Worm (Caenorhabditis elegans) whole organism, young adult: ENCODE measurements around the gene C16C10.4.

ENCODE experiments used
- B0035.1 ChIP-seq: sonication (generic microtip); optimal IDR thresholded peaks from 2 replicates; lab custom pipeline; 2016; ENCODE audit warnings: missing genetic modification characterization, mild to moderate bottlenecking, missing compliant biosample characterization, missing genotype, missing genetic modification reagents
- B0261.1 ChIP-seq: sonication (generic microtip); optimal IDR thresholded peaks from 2 replicates; lab custom pipeline; 2016; ENCODE audit warnings: mild to moderate bottlenecking, missing genetic modification characterization, moderate library complexity, missing compliant biosample characterization
- B0336.3 ChIP-seq: fragments of 200-800 bp; sonication (Bioruptor generic); IDR thresholded peaks from 2 replicates; pipeline ENCODE4 v1.3.6; 2022; ENCODE audit warnings: missing genetic modification characterization, missing compliant biosample characterization
- C17E4.6 ChIP-seq: fragments of 200-800 bp; sonication (Bioruptor generic); IDR thresholded peaks from 2 replicates; pipeline ENCODE4 v1.3.6; 2022; ENCODE audit warnings: missing genetic modification reagents, missing genetic modification characterization, missing compliant biosample characterization
- F33H1.4 ChIP-seq: fragments of 200-800 bp; sonication (Bioruptor generic); IDR thresholded peaks from 2 replicates; pipeline ENCODE4 v1.3.6; 2022; ENCODE audit warnings: missing genetic modification reagents, missing genetic modification characterization, missing compliant biosample characterization
- F49E8.2 ChIP-seq: sonication (generic microtip); optimal IDR thresholded peaks from 3 replicates; lab custom pipeline; 2017; ENCODE audit warnings: missing genetic modification characterization, mild to moderate bottlenecking, missing compliant biosample characterization, antibody characterized with exemption, moderate library complexity; ENCODE audit not compliant: insufficient read depth
- Y53F4B.3 ChIP-seq: fragments of 200-800 bp; sonication (Bioruptor generic); IDR thresholded peaks from 2 replicates; pipeline ENCODE4 v1.3.6; 2022; ENCODE audit warnings: missing genetic modification reagents, missing genetic modification characterization, missing compliant biosample characterization
- Y95B8A.8 ChIP-seq: fragments of 200-800 bp; sonication (Bioruptor generic); IDR thresholded peaks from 2 replicates; pipeline ENCODE4 v1.3.6; 2022; ENCODE audit warnings: missing genetic modification reagents, missing genetic modification characterization, missing compliant biosample characterization
- akir-1 ChIP-seq: fragments of 200-800 bp; sonication (Bioruptor generic); optimal IDR thresholded peaks from 2 replicates; lab custom pipeline; 2018; ENCODE audit warnings: mild to moderate bottlenecking, missing genetic modification characterization, moderate library complexity, missing compliant biosample characterization
- cebp-1 ChIP-seq, 2 experiments: fragments of 200-800 bp in 1 of 2; sonication (Bioruptor generic) in 1 of 2; sonication (generic microtip) in 1 of 2; IDR thresholded peaks in 1 of 2; optimal IDR thresholded peaks in 1 of 2; 2 replicates each; pipeline versions ENCODE4 v1.3.6 to Lab custom; 2017 to 2022; ENCODE audit warnings: missing compliant biosample characterization in 2 of 2, missing genetic modification characterization in 2 of 2, mild to moderate bottlenecking in 1 of 2, missing genetic modification reagents in 1 of 2, moderate library complexity in 1 of 2
- ceh-40 ChIP-seq: fragments of 200-800 bp; sonication (Bioruptor generic); IDR thresholded peaks from 2 replicates; pipeline ENCODE4 v1.3.6; 2022; ENCODE audit warnings: missing genetic modification characterization, missing compliant biosample characterization
- dpl-1 ChIP-seq: fragments of 150-350 bp; optimal IDR thresholded peaks from 2 replicates; lab custom pipeline; 2014; ENCODE audit warnings: missing biosample characterization, missing genetic modification reagents, missing genetic modification characterization
- ekl-4 ChIP-seq: fragments of 200-800 bp; sonication (Bioruptor generic); IDR thresholded peaks from 2 replicates; pipeline ENCODE4 v1.3.6; 2022; ENCODE audit warnings: missing genetic modification reagents, missing genetic modification characterization, missing compliant biosample characterization
- hlh-26 ChIP-seq: fragments of 200-800 bp; sonication (Bioruptor generic); conservative IDR thresholded peaks from 2 replicates; pipeline ENCODE4 v1.3.6; 2022; ENCODE audit warnings: missing genetic modification reagents, missing genetic modification characterization, missing compliant biosample characterization
- hrde-1 ChIP-seq: sonication (generic microtip); optimal IDR thresholded peaks from 2 replicates; lab custom pipeline; 2016; ENCODE audit warnings: missing genetic modification characterization, mild to moderate bottlenecking, missing compliant biosample characterization, moderate library complexity, missing genotype, missing genetic modification reagents, borderline replicate concordance
- let-607 ChIP-seq, 2 experiments: fragments of 200-800 bp in 1 of 2; sonication (Bioruptor generic) in 1 of 2; sonication (generic microtip) in 1 of 2; optimal IDR thresholded peaks; 2 replicates each; lab custom pipeline; 2016 to 2018; ENCODE audit warnings: mild to moderate bottlenecking in 2 of 2, missing compliant biosample characterization in 2 of 2, missing genetic modification characterization in 2 of 2, moderate library complexity in 2 of 2, missing genotype in 1 of 2
- lin-35 ChIP-seq, 3 experiments: fragments of 150-350 bp in 2 of 3; sonication (generic microtip) in 1 of 3; optimal IDR thresholded peaks; 2 replicates each; lab custom pipeline; 2014 to 2018; ENCODE audit warnings: missing biosample characterization in 3 of 3, missing genetic modification characterization in 3 of 3, missing genetic modification reagents in 3 of 3
- lin-40 ChIP-seq: sonication (generic microtip); optimal IDR thresholded peaks from 2 replicates; lab custom pipeline; 2016; ENCODE audit warnings: missing genetic modification characterization, mild to moderate bottlenecking, missing compliant biosample characterization, missing genotype, missing genetic modification reagents
- lsl-1 ChIP-seq: fragments of 200-800 bp; sonication (Bioruptor generic); optimal IDR thresholded peaks from 2 replicates; lab custom pipeline; 2018; ENCODE audit warnings: mild to moderate bottlenecking, missing genetic modification characterization, moderate library complexity, missing compliant biosample characterization
- lsy-27 ChIP-seq: sonication (generic microtip); optimal IDR thresholded peaks from 2 replicates; lab custom pipeline; 2017; ENCODE audit warnings: missing genetic modification characterization, mild to moderate bottlenecking, missing compliant biosample characterization, antibody characterized with exemption, missing genotype, borderline replicate concordance; ENCODE audit not compliant: insufficient read depth
- madf-10 ChIP-seq: sonication (generic microtip); optimal IDR thresholded peaks from 2 replicates; lab custom pipeline; 2016; ENCODE audit warnings: mild to moderate bottlenecking, missing genetic modification characterization, missing compliant biosample characterization
- madf-3 ChIP-seq: fragments of 200-800 bp; sonication (Bioruptor generic); IDR thresholded peaks from 2 replicates; pipeline ENCODE4 v1.3.6; 2022; ENCODE audit warnings: missing genetic modification reagents, missing genetic modification characterization, missing compliant biosample characterization
- madf-6 ChIP-seq: fragments of 200-800 bp; sonication (Bioruptor generic); IDR thresholded peaks from 2 replicates; pipeline ENCODE4 v1.3.6; 2022; ENCODE audit warnings: missing genetic modification reagents, missing genetic modification characterization, missing compliant biosample characterization
- nfya-1 ChIP-seq: sonication (generic microtip); optimal IDR thresholded peaks from 2 replicates; lab custom pipeline; 2017; ENCODE audit warnings: antibody characterized with exemption, missing compliant biosample characterization, missing genetic modification characterization, borderline replicate concordance; ENCODE audit not compliant: insufficient read depth
- nfyb-1 ChIP-seq: fragments of 200-800 bp; sonication (Bioruptor generic); IDR thresholded peaks from 2 replicates; pipeline ENCODE4 v1.3.6; 2022; ENCODE audit warnings: missing genetic modification reagents, missing genetic modification characterization, missing compliant biosample characterization
- pbrm-1 ChIP-seq: fragments of 200-800 bp; sonication (Bioruptor generic); IDR thresholded peaks from 2 replicates; pipeline ENCODE4 v1.3.6; 2022; ENCODE audit warnings: missing genetic modification reagents, missing genetic modification characterization, missing compliant biosample characterization
- rec-8 ChIP-seq, 2 experiments: sonication (generic microtip); optimal IDR thresholded peaks; 2 replicates each; lab custom pipeline; 2016; ENCODE audit warnings: mild to moderate bottlenecking in 2 of 2, missing genetic modification characterization in 2 of 2, missing genetic modification reagents in 2 of 2, missing genotype in 2 of 2, missing biosample characterization in 1 of 2, missing compliant biosample characterization in 1 of 2, moderate library complexity in 1 of 2
- snpc-1.3 ChIP-seq: sonication (generic microtip); optimal IDR thresholded peaks from 2 replicates; lab custom pipeline; 2017; ENCODE audit warnings: missing genetic modification characterization, mild to moderate bottlenecking, missing compliant biosample characterization, antibody characterized with exemption, moderate library complexity, missing genotype, missing genetic modification reagents; ENCODE audit not compliant: insufficient read depth
- snpc-3.4 ChIP-seq: sonication (generic microtip); optimal IDR thresholded peaks from 2 replicates; lab custom pipeline; 2017; ENCODE audit warnings: missing genetic modification characterization, mild to moderate bottlenecking, missing compliant biosample characterization, antibody characterized with exemption, moderate library complexity, missing genotype, missing genetic modification reagents
- snpc-4 ChIP-seq, 5 experiments: fragments of 150-350 bp in 1 of 5; sonication (generic microtip) in 4 of 5; optimal IDR thresholded peaks; 2 replicates each; lab custom pipeline; 2014 to 2018; ENCODE audit warnings: missing genetic modification characterization in 5 of 5, missing biosample characterization in 3 of 5, antibody characterized with exemption in 2 of 5, mild to moderate bottlenecking in 2 of 5, missing compliant biosample characterization in 2 of 5, missing genotype in 2 of 5, moderate library complexity in 2 of 5, missing genetic modification reagents in 1 of 5
- tbx-9 ChIP-seq: sonication (generic microtip); optimal IDR thresholded peaks from 2 replicates; lab custom pipeline; 2016; ENCODE audit warnings: borderline replicate concordance, missing genetic modification characterization, inconsistent platforms, missing compliant biosample characterization
- tlf-1 ChIP-seq: fragments of 200-800 bp; sonication (Bioruptor generic); optimal IDR thresholded peaks from 2 replicates; lab custom pipeline; 2018; ENCODE audit warnings: mild to moderate bottlenecking, missing genetic modification characterization, missing compliant biosample characterization
- unc-62 ChIP-seq: fragments of 150-350 bp; optimal IDR thresholded peaks from 2 replicates; lab custom pipeline; 2014; ENCODE audit warnings: missing biosample characterization, missing genetic modification reagents, missing genetic modification characterization
- zfh-2 ChIP-seq: fragments of 200-800 bp; sonication (Bioruptor generic); conservative IDR thresholded peaks from 2 replicates; pipeline ENCODE4 v1.3.6; 2022; ENCODE audit warnings: missing genetic modification reagents, missing genetic modification characterization, missing compliant biosample characterization
- ztf-6 ChIP-seq: fragments of 200-800 bp; sonication (Bioruptor generic); IDR thresholded peaks from 2 replicates; pipeline ENCODE4 v1.3.6; 2022; ENCODE audit warnings: missing genetic modification reagents, missing genetic modification characterization, missing compliant biosample characterization

C16C10.4 gene

DNA sequence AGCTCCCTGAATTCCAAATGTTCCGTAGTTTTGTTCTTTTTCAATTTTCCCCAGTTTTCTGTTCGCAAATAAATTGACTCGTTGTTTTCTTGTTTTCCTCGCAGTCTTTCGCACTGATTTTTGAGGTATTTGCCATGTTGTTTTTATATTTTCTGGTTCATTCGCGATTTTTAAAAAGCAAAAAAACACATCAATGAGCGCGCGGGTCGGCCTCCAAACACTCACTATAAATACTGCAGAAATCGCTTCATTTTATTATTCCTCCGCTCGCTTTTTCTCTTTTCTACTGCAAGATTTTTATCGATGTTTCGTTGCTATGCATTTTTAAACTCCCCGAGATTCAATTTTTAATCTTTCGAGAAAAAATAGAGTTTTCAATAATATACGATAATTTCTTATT lies 18.3 kb upstream of the C16C10.4 start:
- TF ChIP-seq tlf-1 (GFP tag; lab: Kevin White, UChicago), result no peak
- 0 out of 2 replicates have a peak, but pooled peaks have one; percentile 33 for TF ChIP-seq madf-3 (GFP tag; lab: Robert Waterston, UW)
- TF ChIP-seq unc-62 (GFP tag; lab: Kevin White, UChicago), result no peak
- no peak for TF ChIP-seq snpc-1.3 (tag; lab: Kevin White, UChicago)
- no peak for TF ChIP-seq Y53F4B.3
- TF ChIP-seq madf-6, result no peak
- no peak for TF ChIP-seq lsy-27 (tag; lab: Kevin White, UChicago)
- no peak for TF ChIP-seq hrde-1 (tag; lab: Kevin White, UChicago)
- TF ChIP-seq madf-10 (tag; lab: Kevin White, UChicago), result no peak
- TF ChIP-seq B0261.1, result no peak
- TF ChIP-seq lin-35 (GFP tag; optimal IDR thresholded peaks at IDR 0.05; lab: Kevin White, UChicago), result peak in 1 of 3 experiments; percentile 41
- no peak for TF ChIP-seq let-607 (tag; optimal IDR thresholded peaks at IDR 0.05; lab: Kevin White, UChicago)
- no peak for TF ChIP-seq C17E4.6 (GFP tag; lab: Robert Waterston, UW)
- no peak for TF ChIP-seq nfyb-1
- TF ChIP-seq Y95B8A.8 (GFP tag; lab: Robert Waterston, UW), result 0 out of 2 replicates have a peak, but pooled peaks have one; percentile 18
- no peak for TF ChIP-seq ekl-4 (GFP tag; lab: Robert Waterston, UW)
- no peak for TF ChIP-seq B0336.3 (GFP tag; lab: Robert Waterston, UW)
- TF ChIP-seq cebp-1 (GFP tag; IDR thresholded peaks at IDR 0.05; lab: Robert Waterston, UW), result no peak
- TF ChIP-seq cebp-1 (tag; optimal IDR thresholded peaks at IDR 0.05; lab: Kevin White, UChicago), result peak; percentile 20
- TF ChIP-seq nfya-1, result no peak
- no peak for TF ChIP-seq F49E8.2 (tag; lab: Kevin White, UChicago)

DNA sequence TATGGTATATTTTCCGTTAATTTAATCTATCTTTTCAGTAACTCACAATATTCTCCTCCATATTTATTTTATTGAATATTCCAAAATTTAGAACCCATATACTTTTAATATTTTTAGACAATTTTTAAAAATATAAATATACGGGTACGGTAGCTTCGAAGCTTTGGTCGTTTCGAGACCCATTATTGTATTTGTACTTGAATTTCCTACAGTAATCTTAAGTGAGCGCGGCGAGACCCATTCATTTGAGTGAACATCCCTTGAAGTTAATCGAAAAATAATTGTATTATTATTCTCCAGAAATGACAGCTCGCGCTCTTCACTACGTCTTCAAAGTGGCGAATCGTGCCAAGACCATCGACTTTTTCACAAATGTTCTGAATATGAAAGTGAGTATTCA lies 17.8 kb upstream of the C16C10.4 start, which contains the start of gene glod-4:
TSS of gene glod-4 (plus strand) at position 301 of the 400 bp plus-strand sequence.
- no peak for TF ChIP-seq snpc-4 (GFP tag; optimal IDR thresholded peaks at IDR 0.05; lab: Kevin White, UChicago)
- TF ChIP-seq snpc-4 (tag; optimal IDR thresholded peaks at IDR 0.05; lab: Kevin White, UChicago), result no peak
- 0 out of 2 replicates have a peak, but pooled peaks have one; percentile 12 for TF ChIP-seq F33H1.4 (GFP tag; lab: Robert Waterston, UW)
- TF ChIP-seq lsl-1, result peak; percentile 16
- TF ChIP-seq ceh-40, result no peak
- no peak for TF ChIP-seq dpl-1 (GFP tag; lab: Kevin White, UChicago)
- TF ChIP-seq, all 124 proteins: peak for 2

DNA sequence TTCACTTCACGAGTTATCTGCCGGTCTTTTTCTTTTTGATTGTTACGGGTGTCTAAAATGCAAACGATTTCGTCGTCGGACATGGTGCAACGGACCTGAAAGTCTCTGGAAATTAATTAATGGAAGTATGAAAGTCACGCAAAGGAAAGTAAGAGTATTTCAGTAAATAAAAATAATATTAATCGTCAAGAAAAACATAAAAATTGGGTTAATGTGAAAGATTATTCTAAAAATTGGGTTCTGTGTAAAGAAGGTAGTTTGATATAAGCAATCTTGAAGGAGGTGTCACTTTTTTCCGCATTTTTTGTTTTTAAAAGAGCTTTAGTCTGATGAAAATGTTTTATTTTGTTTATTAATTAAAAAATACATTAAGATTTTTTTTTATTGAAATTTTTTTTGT lies 13.8 kb upstream of the C16C10.4 start, which contains the start of gene C16C10.9:
TSS of gene C16C10.9 (minus strand) at position 101 of the 400 bp plus-strand sequence.
- TF ChIP-seq lin-40 (tag; lab: Kevin White, UChicago), result no peak
- no peak for TF ChIP-seq hlh-26 (GFP tag; lab: Robert Waterston, UW)
- no peak for TF ChIP-seq pbrm-1 (GFP tag; lab: Robert Waterston, UW)
- no peak for TF ChIP-seq Y95B8A.8 (GFP tag; lab: Robert Waterston, UW)
- TF ChIP-seq akir-1 (GFP tag; lab: Kevin White, UChicago), result no peak
- TF ChIP-seq lsl-1, result no peak
- TF ChIP-seq tbx-9 (tag; lab: Kevin White, UChicago), result no peak
- TF ChIP-seq snpc-3.4 (tag; lab: Kevin White, UChicago), result no peak
- no peak for TF ChIP-seq ztf-6 (GFP tag; lab: Robert Waterston, UW)
- no peak for TF ChIP-seq unc-62 (GFP tag; lab: Kevin White, UChicago)
- TF ChIP-seq B0261.1, result no peak
- TF ChIP-seq zfh-2, result no peak
- TF ChIP-seq B0035.1, result no peak
- no peak for TF ChIP-seq rec-8 (tag; optimal IDR thresholded peaks at IDR 0.05; lab: Kevin White, UChicago)
